Worm (Caenorhabditis elegans) whole organism, mixed stage, embryonic: ENCODE results near the gene pqn-84.

ENCODE experiments used
- ceh-39 ChIP-seq: fragments of 150-350 bp; optimal IDR thresholded peaks from 2 replicates; lab custom pipeline; 2014; ENCODE audit warnings: missing biosample characterization, missing genetic modification characterization
- ces-1 ChIP-seq: fragments of 150-350 bp; optimal IDR thresholded peaks from 2 replicates; lab custom pipeline; 2014; ENCODE audit warnings: missing biosample characterization, missing genetic modification reagents, missing genetic modification characterization
- nhr-237 ChIP-seq: fragments of 150-350 bp; optimal IDR thresholded peaks from 2 replicates; lab custom pipeline; 2014; ENCODE audit warnings: missing biosample characterization, missing genetic modification characterization

ce11 chrIII:11656389-11656788, 43.7 kb upstream of the pqn-84 start:
- TF ChIP-seq nhr-237 (tag; lab: Kevin White, UChicago) (no peak), ceh-39 (no peak), ces-1 (GFP tag; lab: Kevin White, UChicago) (no peak)
